Worm (Caenorhabditis elegans) whole organism, L1 larva: ENCODE data around the gene C44B9.2.

Source experiments
- alr-1 ChIP-seq: fragments of 200-800 bp; sonication (Bioruptor generic); optimal IDR thresholded peaks from 2 replicates; lab custom pipeline; 2018; ENCODE audit warnings: borderline replicate concordance, mild to moderate bottlenecking, missing genetic modification characterization, missing compliant biosample characterization
- ets-5 ChIP-seq: fragments of 200-800 bp; sonication (Bioruptor generic); IDR thresholded peaks from 2 replicates; pipeline ENCODE4 v1.3.6; 2022; ENCODE audit warnings: missing genetic modification characterization, missing compliant biosample characterization
- fkh-10 ChIP-seq: sonication (generic microtip); optimal IDR thresholded peaks from 2 replicates; lab custom pipeline; 2017; ENCODE audit warnings: missing biosample characterization, missing genetic modification reagents, missing genetic modification characterization
- hlh-4 ChIP-seq: sonication (generic microtip); optimal IDR thresholded peaks from 2 replicates; lab custom pipeline; 2016; ENCODE audit warnings: mild to moderate bottlenecking, missing genetic modification characterization, missing compliant biosample characterization
- nhr-77 ChIP-seq: fragments of 150-350 bp; optimal IDR thresholded peaks from 2 replicates; lab custom pipeline; 2014; ENCODE audit warnings: missing biosample characterization, missing genetic modification characterization
- snpc-4 ChIP-seq: fragments of 150-350 bp; optimal IDR thresholded peaks from 2 replicates; lab custom pipeline; 2014; ENCODE audit warnings: missing biosample characterization, missing genetic modification characterization
- sox-4 ChIP-seq: sonication (generic microtip); optimal IDR thresholded peaks from 2 replicates; lab custom pipeline; 2016; ENCODE audit warnings: missing genetic modification characterization, missing compliant biosample characterization
- tbx-2 ChIP-seq: sonication (generic microtip); optimal IDR thresholded peaks from 2 replicates; lab custom pipeline; 2016; ENCODE audit warnings: missing genetic modification characterization, missing compliant biosample characterization
- unc-130 ChIP-seq: fragments of 150-350 bp; optimal IDR thresholded peaks from 2 replicates; lab custom pipeline; 2017; ENCODE audit warnings: missing biosample characterization, missing genetic modification characterization, inconsistent platforms
- xbp-1 ChIP-seq: sonication (generic microtip); optimal IDR thresholded peaks from 2 replicates; lab custom pipeline; 2016; ENCODE audit warnings: missing genetic modification characterization, missing compliant biosample characterization
- zag-1 ChIP-seq: fragments of 150-350 bp; optimal IDR thresholded peaks from 2 replicates; lab custom pipeline; 2014; ENCODE audit warnings: missing biosample characterization, missing genetic modification characterization

DNA sequence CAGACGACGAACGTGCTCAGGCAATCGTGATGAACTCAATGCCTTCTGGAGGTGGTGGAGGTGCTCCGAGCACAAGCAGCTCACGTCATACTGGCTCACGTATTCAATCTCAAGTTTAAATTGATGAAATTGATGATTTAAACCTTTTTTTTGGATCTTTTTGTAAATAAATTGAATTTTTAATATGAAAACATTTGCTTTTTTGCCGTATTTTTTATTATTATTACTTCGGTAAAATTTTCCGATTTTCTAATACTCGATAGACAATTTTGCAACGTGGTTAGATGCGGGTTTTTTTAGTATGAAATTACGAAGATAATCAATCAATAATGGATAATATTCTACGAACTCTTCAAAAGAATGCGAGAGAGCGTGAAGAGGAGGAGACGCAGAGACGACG lies 17.2 kb upstream of the C44B9.2 start, which contains the start of gene oxi-1:
- TF ChIP-seq sox-4 (tag; lab: Kevin White, UChicago) (no peak), hlh-4 (tag; lab: Kevin White, UChicago) (no peak), snpc-4 (tag; lab: Kevin White, UChicago) (no peak), xbp-1 (no peak), tbx-2 (tag; lab: Kevin White, UChicago) (no peak), nhr-77 (tag; lab: Kevin White, UChicago) (no peak), fkh-10 (GFP tag; lab: Kevin White, UChicago) (no peak), ets-5 (no peak), alr-1 (tag; lab: Kevin White, UChicago) (no peak), zag-1 (tag; lab: Kevin White, UChicago) (no peak), unc-130 (no peak)
